Worm (Caenorhabditis elegans): ENCODE data around the gene E02H4.2.

DNA sequence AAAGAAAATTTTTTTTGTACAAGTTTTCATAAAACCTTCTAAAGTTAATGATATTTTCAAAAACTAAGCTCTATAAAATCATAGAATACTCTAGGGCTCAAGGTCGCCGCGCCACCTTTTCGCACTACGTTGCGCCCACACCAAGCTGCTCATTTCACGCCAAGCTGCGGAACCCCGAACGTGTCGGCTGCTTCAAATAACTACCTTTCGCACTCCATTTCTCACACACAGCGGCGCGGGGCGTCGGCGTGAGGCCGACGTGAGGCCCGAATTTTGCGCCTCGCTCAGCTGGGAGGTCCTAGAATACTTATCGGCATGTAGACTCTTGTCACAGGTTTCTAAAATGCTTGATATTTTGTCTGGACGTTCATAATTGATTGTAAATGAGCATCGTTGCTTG, 49.4 kb downstream of the E02H4.2 start:
- TF ChIP-seq jun-1 (tag; optimal IDR thresholded peaks at IDR 0.05) (no peak), blmp-1 (tag; optimal IDR thresholded peaks at IDR 0.05) (no peak), sox-4 (tag; optimal IDR thresholded peaks at IDR 0.05) (no peak), nhr-11 (tag; optimal IDR thresholded peaks at IDR 0.05) (no peak), nhr-71 (tag; optimal IDR thresholded peaks at IDR 0.05) (no peak), sptf-1 (tag; optimal IDR thresholded peaks at IDR 0.05) (no peak), ets-5 (GFP tag; IDR thresholded peaks at IDR 0.05) (no peak)
